Fruit fly (Drosophila melanogaster) whole organism, embryonic: ENCODE measurements around the gene Jon99Ci.
A peak's percentile ranks its signal among the peaks of the same experiment; 100 is the strongest.

Source experiments
- BEAF-32 ChIP-seq: fragments of 200-800 bp; sonication (Bioruptor generic); optimal IDR thresholded peaks from 3 replicates; lab custom pipeline; 2017; ENCODE audit warnings: missing biosample characterization, missing genetic modification characterization, mild to moderate bottlenecking, moderate library complexity, missing genetic modification reagents
- Bdp1 ChIP-seq: fragments of 200-800 bp; sonication (Bioruptor generic); optimal IDR thresholded peaks from 3 replicates; lab custom pipeline; 2016; ENCODE audit warnings: missing biosample characterization, missing genetic modification characterization
- Bgb ChIP-seq: fragments of 200-800 bp; sonication (Bioruptor generic); IDR thresholded peaks from 2 replicates; pipeline ENCODE4 v1.3.6; 2022; ENCODE audit warnings: missing biosample characterization, missing genetic modification characterization; ENCODE audit not compliant: partially characterized antibody
- CG10274 ChIP-seq: fragments of 200-800 bp; sonication (Bioruptor generic); optimal IDR thresholded peaks from 3 replicates; lab custom pipeline; 2017; ENCODE audit warnings: missing biosample characterization, mild to moderate bottlenecking, missing genetic modification characterization
- CG10979 ChIP-seq: fragments of 200-800 bp; sonication (Bioruptor generic); optimal IDR thresholded peaks from 2 replicates; lab custom pipeline; 2018; ENCODE audit warnings: missing biosample characterization, mild to moderate bottlenecking, missing genetic modification characterization, moderate library complexity
- CG12071 ChIP-seq: fragments of 200-800 bp; sonication (Bioruptor generic); optimal IDR thresholded peaks from 3 replicates; lab custom pipeline; 2018; ENCODE audit warnings: missing biosample characterization, mild to moderate bottlenecking, missing genetic modification characterization
- CG13424 ChIP-seq: fragments of 200-800 bp; sonication (Bioruptor generic); optimal IDR thresholded peaks from 2 replicates; lab custom pipeline; 2019; ENCODE audit warnings: missing biosample characterization, mild to moderate bottlenecking, missing genetic modification characterization, moderate library complexity
- CG14050 ChIP-seq: fragments of 200-800 bp; sonication (Bioruptor generic); IDR thresholded peaks from 3 replicates; pipeline ENCODE4 v1.3.6; 2022; ENCODE audit warnings: missing biosample characterization, missing genetic modification characterization
- CG14710 ChIP-seq: fragments of 200-800 bp; sonication (Bioruptor generic); optimal IDR thresholded peaks from 3 replicates; lab custom pipeline; 2019; ENCODE audit warnings: missing biosample characterization, mild to moderate bottlenecking, missing genetic modification characterization, moderate library complexity
- CG15601 ChIP-seq: fragments of 200-800 bp; sonication (Bioruptor generic); optimal IDR thresholded peaks from 3 replicates; lab custom pipeline; 2019; ENCODE audit warnings: missing biosample characterization, mild to moderate bottlenecking, missing genetic modification characterization, moderate library complexity
- CG1603 ChIP-seq: fragments of 200-800 bp; sonication (Bioruptor generic); optimal IDR thresholded peaks from 2 replicates; lab custom pipeline; 2019; ENCODE audit warnings: missing biosample characterization, mild to moderate bottlenecking, missing genetic modification characterization, moderate library complexity
- CG18619 ChIP-seq: fragments of 200-800 bp; sonication (Bioruptor generic); optimal IDR thresholded peaks from 3 replicates; lab custom pipeline; 2017; ENCODE audit warnings: missing biosample characterization, mild to moderate bottlenecking, missing genetic modification characterization
- CG2712 ChIP-seq: fragments of 200-800 bp; optimal IDR thresholded peaks from 3 replicates; lab custom pipeline; 2019; ENCODE audit warnings: missing biosample characterization, mild to moderate bottlenecking, missing genetic modification characterization, moderate library complexity
- CG2875 ChIP-seq: fragments of 200-800 bp; sonication (Bioruptor generic); optimal IDR thresholded peaks from 2 replicates; lab custom pipeline; 2017; ENCODE audit warnings: missing biosample characterization, mild to moderate bottlenecking, missing genetic modification characterization, missing genetic modification reagents
- CG4820 ChIP-seq: fragments of 200-800 bp; sonication (Bioruptor generic); optimal IDR thresholded peaks from 3 replicates; lab custom pipeline; 2016; ENCODE audit warnings: missing biosample characterization, missing genetic modification characterization
- CG5180 ChIP-seq: fragments of 200-800 bp; sonication (Bioruptor generic); optimal IDR thresholded peaks from 3 replicates; lab custom pipeline; 2017; ENCODE audit warnings: missing biosample characterization, missing genetic modification characterization, mild to moderate bottlenecking, moderate library complexity, missing genetic modification reagents
- CG7357 ChIP-seq: fragments of 200-800 bp; sonication (Bioruptor generic); IDR thresholded peaks from 3 replicates; pipeline ENCODE4 v1.3.6; 2022; ENCODE audit warnings: missing biosample characterization, missing genetic modification characterization
- CG7839 ChIP-seq: fragments of 200-800 bp; sonication (Bioruptor generic); optimal IDR thresholded peaks from 3 replicates; lab custom pipeline; 2018; ENCODE audit warnings: missing biosample characterization, mild to moderate bottlenecking, missing genetic modification characterization, moderate library complexity
- CG8281 ChIP-seq: fragments of 200-800 bp; sonication (Bioruptor generic); optimal IDR thresholded peaks from 2 replicates; lab custom pipeline; 2018; ENCODE audit warnings: missing biosample characterization, mild to moderate bottlenecking, missing genetic modification characterization, moderate library complexity
- CG8359 ChIP-seq: fragments of 200-800 bp; sonication (Bioruptor generic); optimal IDR thresholded peaks from 2 replicates; lab custom pipeline; 2017; ENCODE audit warnings: missing biosample characterization, mild to moderate bottlenecking, missing genetic modification characterization, borderline replicate concordance
- CG8924 ChIP-seq: fragments of 200-800 bp; optimal IDR thresholded peaks from 3 replicates; lab custom pipeline; 2019; ENCODE audit warnings: missing biosample characterization, mild to moderate bottlenecking, missing genetic modification characterization, moderate library complexity
- CG9437 ChIP-seq: fragments of 200-800 bp; sonication (Bioruptor generic); optimal IDR thresholded peaks from 2 replicates; lab custom pipeline; 2018; ENCODE audit warnings: missing biosample characterization, mild to moderate bottlenecking, missing genetic modification characterization
- CrebB ChIP-seq: fragments of 200-800 bp; sonication (Bioruptor generic); optimal IDR thresholded peaks from 3 replicates; lab custom pipeline; 2018; ENCODE audit warnings: missing biosample characterization, mild to moderate bottlenecking, missing genetic modification characterization
- Dll ChIP-seq: fragments of 200-800 bp; sonication (Bioruptor generic); IDR thresholded peaks from 4 replicates; pipeline ENCODE4 v1.3.6; 2022; ENCODE audit warnings: missing biosample characterization, missing genetic modification characterization; ENCODE audit not compliant: partially characterized antibody
- Ets97D ChIP-seq: fragments of 200-800 bp; sonication (Bioruptor generic); optimal IDR thresholded peaks from 3 replicates; lab custom pipeline; 2016; ENCODE audit warnings: missing biosample characterization, missing genetic modification characterization
- Hsf ChIP-seq: fragments of 200-800 bp; sonication (Bioruptor generic); optimal IDR thresholded peaks from 3 replicates; lab custom pipeline; 2016; ENCODE audit warnings: missing biosample characterization, missing genetic modification characterization
- Med ChIP-seq: fragments of 200-800 bp; sonication (Bioruptor generic); peaks from one replicate; lab custom pipeline; 2016; ENCODE audit warnings: missing biosample characterization, missing genetic modification characterization, mild to moderate bottlenecking, inconsistent platforms, moderate library complexity
- Nf-YB ChIP-seq: fragments of 200-800 bp; sonication (Bioruptor generic); optimal IDR thresholded peaks from 3 replicates; lab custom pipeline; 2019; ENCODE audit warnings: missing biosample characterization, mild to moderate bottlenecking, missing genetic modification characterization, moderate library complexity
- Taf1 ChIP-seq: fragments of 200-800 bp; sonication (Bioruptor generic); IDR thresholded peaks from 2 replicates; pipeline ENCODE4 v1.3.6; 2022; ENCODE audit warnings: missing biosample characterization, missing genetic modification characterization
- Tbp ChIP-seq: fragments of >200 bp; optimal IDR thresholded peaks from 2 replicates; lab custom pipeline; 2018; ENCODE audit warnings: missing biosample characterization, missing genetic modification characterization
- Xbp1 ChIP-seq: fragments of 200-800 bp; sonication (Bioruptor generic); optimal IDR thresholded peaks from 3 replicates; lab custom pipeline; 2016; ENCODE audit warnings: missing biosample characterization, mild to moderate bottlenecking, missing genetic modification characterization
- Xrp1 ChIP-seq: fragments of 200-800 bp; sonication (Bioruptor generic); IDR thresholded peaks from 2 replicates; pipeline ENCODE4 v1.3.6; 2022; ENCODE audit warnings: missing biosample characterization, missing genetic modification characterization
- cad ChIP-seq: fragments of >200 bp; optimal IDR thresholded peaks from 2 replicates; lab custom pipeline; 2017; ENCODE audit warnings: missing biosample characterization, missing genetic modification characterization
- ci ChIP-seq: fragments of 200-800 bp; sonication (Bioruptor generic); IDR thresholded peaks from 3 replicates; pipeline ENCODE4 v1.3.6; 2022; ENCODE audit warnings: missing biosample characterization, missing genetic modification characterization
- dimm ChIP-seq: fragments of 200-800 bp; sonication (Bioruptor generic); IDR thresholded peaks from 2 replicates; pipeline ENCODE4 v1.3.6; 2022; ENCODE audit warnings: missing biosample characterization, missing genetic modification characterization
- disco-r ChIP-seq: fragments of 200-800 bp; sonication (Bioruptor generic); optimal IDR thresholded peaks from 2 replicates; lab custom pipeline; 2016; ENCODE audit warnings: missing biosample characterization, missing genetic modification characterization
- ems ChIP-seq: fragments of 200-800 bp; sonication (Bioruptor generic); optimal IDR thresholded peaks from 3 replicates; lab custom pipeline; 2016; ENCODE audit warnings: missing biosample characterization, missing genetic modification characterization
- gfzf ChIP-seq: fragments of 200-800 bp; sonication (Bioruptor generic); optimal IDR thresholded peaks from 2 replicates; lab custom pipeline; 2016; ENCODE audit warnings: missing biosample characterization, mild to moderate bottlenecking, missing genetic modification characterization, moderate library complexity
- her ChIP-seq: fragments of 200-800 bp; sonication (Bioruptor generic); optimal IDR thresholded peaks from 2 replicates; lab custom pipeline; 2016; ENCODE audit warnings: missing biosample characterization, missing genetic modification characterization
- lab ChIP-seq: fragments of 200-800 bp; sonication (Bioruptor generic); optimal IDR thresholded peaks from 3 replicates; lab custom pipeline; 2017; ENCODE audit warnings: missing biosample characterization, missing genetic modification characterization, mild to moderate bottlenecking, moderate library complexity, missing genetic modification reagents
- lmd ChIP-seq: fragments of 200-800 bp; sonication (Bioruptor generic); IDR thresholded peaks from 2 replicates; pipeline ENCODE4 v1.3.6; 2022; ENCODE audit warnings: missing biosample characterization, missing genetic modification characterization
- luna ChIP-seq: fragments of 200-800 bp; sonication (Bioruptor generic); optimal IDR thresholded peaks from 2 replicates; lab custom pipeline; 2016; ENCODE audit warnings: missing biosample characterization, missing genetic modification characterization
- mirr ChIP-seq: fragments of 200-800 bp; sonication (Bioruptor generic); optimal IDR thresholded peaks from 3 replicates; lab custom pipeline; 2018; ENCODE audit warnings: missing biosample characterization, mild to moderate bottlenecking, missing genetic modification characterization
- odd ChIP-seq: fragments of 200-800 bp; sonication (Bioruptor generic); optimal IDR thresholded peaks from 2 replicates; lab custom pipeline; 2017; ENCODE audit warnings: missing biosample characterization, mild to moderate bottlenecking, missing genetic modification characterization
- p53 ChIP-seq: fragments of 200-800 bp; sonication (Bioruptor generic); optimal IDR thresholded peaks from 2 replicates; lab custom pipeline; 2016; ENCODE audit warnings: missing biosample characterization, missing genetic modification characterization
- phol ChIP-seq: fragments of 200-800 bp; sonication (Bioruptor generic); optimal IDR thresholded peaks from 3 replicates; lab custom pipeline; 2018; ENCODE audit warnings: missing biosample characterization, mild to moderate bottlenecking, missing genetic modification characterization, moderate library complexity
- pita ChIP-seq: fragments of 200-800 bp; sonication (Bioruptor generic); optimal IDR thresholded peaks from 2 replicates; lab custom pipeline; 2017; ENCODE audit warnings: missing biosample characterization, mild to moderate bottlenecking, missing genetic modification characterization
- sisA ChIP-seq: fragments of 200-800 bp; sonication (Bioruptor generic); IDR thresholded peaks from 2 replicates; pipeline ENCODE4 v1.3.6; 2022; ENCODE audit warnings: missing biosample characterization, missing genetic modification characterization
- stwl ChIP-seq: fragments of 200-800 bp; sonication (Bioruptor generic); optimal IDR thresholded peaks from 3 replicates; lab custom pipeline; 2018; ENCODE audit warnings: missing biosample characterization, mild to moderate bottlenecking, missing genetic modification characterization, moderate library complexity
- trh ChIP-seq: fragments of 200-800 bp; sonication (Bioruptor generic); optimal IDR thresholded peaks from 2 replicates; lab custom pipeline; 2016; ENCODE audit warnings: missing biosample characterization, missing genetic modification characterization

Jon99Ci gene

dm6 chr3R:29894393-29894792, 31.6 kb downstream of the Jon99Ci start (continued):
- TF ChIP-seq Hsf (GFP tag; lab: Kevin White, UChicago) (peak; percentile 40), CG10274 (GFP tag; lab: Kevin White, UChicago) (peak; percentile 40), CG8359 (GFP tag; lab: Kevin White, UChicago) (no peak), CG15601 (no peak), CG5180 (GFP tag; lab: Kevin White, UChicago) (peak; percentile 55), stwl (tag; lab: Kevin White, UChicago) (no peak), Xbp1 (GFP tag; lab: Kevin White, UChicago) (peak; percentile 29), CG7839 (tag; lab: Kevin White, UChicago) (peak; percentile 73), ems (GFP tag; lab: Kevin White, UChicago) (peak; percentile 26), cad (GFP tag; lab: Kevin White, UChicago) (no peak), odd (GFP tag; lab: Kevin White, UChicago) (peak; percentile 20), phol (peak; percentile 69), Nf-YB (GFP tag; lab: Kevin White, UChicago) (peak; percentile 21), BEAF-32 (no peak), CG2712 (tag; lab: Kevin White, UChicago) (peak; percentile 68), ci (0 out of 3 replicates have a peak, but pooled peaks have one; percentile 39), Tbp (no peak), trh (GFP tag; lab: Kevin White, UChicago) (no peak), CG14050 (no peak; the same call in 2 of the 3 replicates), CG1603 (tag; lab: Kevin White, UChicago) (peak; percentile 52), Ets97D (GFP tag; lab: Kevin White, UChicago) (no peak), Bgb (GFP tag; lab: Robert Waterston, UW) (no peak), CrebB (no peak), p53 (GFP tag; lab: Kevin White, UChicago) (no peak), CG8924 (tag; lab: Kevin White, UChicago) (peak; percentile 68), Dll (no peak), Xrp1 (GFP tag; lab: Robert Waterston, UW) (peak; percentile 40; the same call in 1 of the 2 replicates), luna (no peak), CG2875 (GFP tag; lab: Kevin White, UChicago) (no peak), lab (GFP tag; lab: Kevin White, UChicago) (peak; percentile 69), mirr (GFP tag; lab: Kevin White, UChicago) (peak; percentile 14), Med (GFP tag; lab: Kevin White, UChicago) (peak; percentile 90), gfzf (no peak), Bdp1 (GFP tag; lab: Kevin White, UChicago) (peak; percentile 19), pita (GFP tag; lab: Kevin White, UChicago) (no peak), CG9437 (no peak), CG14710 (no peak), CG13424 (tag; lab: Kevin White, UChicago) (peak; percentile 80), CG7357 (GFP tag; lab: Robert Waterston, UW) (peak; percentile 65; the same call in 2 of the 3 replicates), disco-r (GFP tag; lab: Kevin White, UChicago) (no peak), her (GFP tag; lab: Kevin White, UChicago) (peak; percentile 45), dimm (no peak), CG10979 (tag; lab: Kevin White, UChicago) (peak; percentile 18), CG18619 (GFP tag; lab: Kevin White, UChicago) (peak; percentile 55), CG4820 (GFP tag; lab: Kevin White, UChicago) (peak; percentile 24), Taf1 (GFP tag; lab: Robert Waterston, UW) (peak; percentile 32; the same call in 1 of the 2 replicates), CG12071 (GFP tag; lab: Kevin White, UChicago) (peak; percentile 64), CG8281 (tag; lab: Kevin White, UChicago) (peak; percentile 18), lmd (peak; percentile 81), sisA (GFP tag; lab: Robert Waterston, UW) (peak; percentile 47)
